Worm (Caenorhabditis elegans): ENCODE measurements around the gene M01F1.9.

DNA sequence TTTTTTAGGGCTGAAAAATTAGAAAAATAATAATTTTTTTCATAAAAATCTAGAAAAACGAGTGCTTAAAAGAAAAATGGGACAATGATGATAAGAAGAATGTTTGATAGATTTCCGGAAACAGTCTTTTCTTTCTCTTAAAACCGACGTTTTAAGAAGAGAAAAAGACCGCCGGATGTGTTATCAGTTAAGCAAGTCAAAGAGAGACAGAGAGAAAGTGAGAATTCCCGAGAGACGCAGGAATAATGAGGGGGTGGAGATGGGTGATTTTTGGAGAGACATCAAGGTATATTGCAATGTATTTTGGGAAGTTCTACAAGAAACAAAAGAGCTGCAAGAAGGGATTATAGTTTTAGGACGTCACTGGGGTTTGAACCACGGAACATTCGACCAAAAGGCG, 23.4 kb downstream of the M01F1.9 start, which contains the start of gene C34C12.9:
- TF ChIP-seq dao-5 (tag; optimal IDR thresholded peaks at IDR 0.05) (no peak), him-1 (tag; optimal IDR thresholded peaks at IDR 0.05) (no peak), W03F9.2 (tag; optimal IDR thresholded peaks at IDR 0.05) (no peak)

Measured in whole organism, L4/young adult.